Fruit fly (Drosophila melanogaster) S2 (cell line): ENCODE results near the gene Alg14.

ENCODE experiments used
- CG8478 ChIP-seq: fragments of >200 bp; optimal IDR thresholded peaks from 2 replicates; lab custom pipeline; 2018
- CTCF ChIP-seq, 2 experiments: fragments of >200 bp; optimal IDR thresholded peaks; 2 replicates each; lab custom pipeline; 2018

Alg14 gene

DNA sequence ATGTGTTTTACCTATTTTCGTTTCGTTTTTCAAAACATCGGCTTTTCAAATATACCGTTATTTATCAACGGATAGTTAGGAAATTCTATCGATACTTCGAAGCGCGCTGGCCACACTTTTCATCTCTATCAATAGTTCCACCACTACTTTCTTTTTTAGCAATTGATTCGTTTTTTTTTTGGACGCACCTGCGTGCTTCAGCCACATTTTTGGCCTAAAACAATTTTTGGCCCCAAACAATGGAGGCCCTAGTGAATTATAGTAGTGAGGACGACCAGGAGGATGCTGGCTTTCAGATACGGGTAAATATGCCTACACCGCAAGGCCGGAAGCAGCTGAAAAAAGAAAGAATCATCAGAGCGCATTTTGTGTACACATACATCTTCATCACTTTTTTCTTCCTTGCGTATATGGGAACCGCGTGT is 10.3 kb downstream of the Alg14 start, which contains the start of gene CG6340:
Gene CG6340 (plus strand): TSS at position 139 of the 425 bp plus-strand sequence.
- TF ChIP-seq CTCF (optimal IDR thresholded peaks at IDR 0.05; lab: Kevin White, UChicago) (no peak), CG8478 (lab: Kevin White, UChicago) (no peak)

DNA sequence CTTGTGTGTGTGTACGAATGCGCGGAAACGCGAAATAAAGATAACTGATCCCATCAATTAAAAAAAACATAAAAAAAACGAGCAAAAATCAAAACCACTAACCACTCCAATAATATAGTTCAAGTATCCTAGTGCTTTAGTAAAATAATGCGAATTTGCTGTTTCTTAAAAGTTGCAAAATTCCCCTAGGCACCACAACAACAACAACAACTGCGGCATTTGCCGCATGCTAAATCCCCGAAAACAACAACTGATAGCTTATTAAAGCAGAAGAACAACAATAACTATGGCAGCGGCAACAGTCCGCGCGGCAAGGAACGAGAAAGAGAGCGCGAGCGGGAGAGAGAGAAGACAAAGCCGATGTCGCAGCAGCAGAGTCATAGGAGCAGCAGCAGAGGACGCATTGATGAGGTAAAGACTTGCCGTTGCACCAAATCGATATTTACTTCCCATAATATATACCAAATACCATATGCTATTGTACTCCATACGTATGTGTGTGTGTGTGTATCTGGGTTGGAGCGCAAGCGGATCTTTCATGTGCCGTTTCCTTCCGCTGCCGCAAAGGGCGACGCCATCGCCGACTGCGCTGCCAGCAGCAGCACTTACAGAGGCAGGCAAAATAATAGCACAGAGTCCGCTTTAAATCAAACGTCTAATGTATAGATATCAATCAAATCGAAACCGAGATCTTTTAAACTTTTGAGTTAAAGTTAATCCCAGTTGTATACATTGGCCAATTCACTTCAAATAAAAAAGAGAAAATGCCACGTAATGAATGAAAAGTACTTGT is 11.2 kb downstream of the Alg14 start:
- TF ChIP-seq CTCF (optimal IDR thresholded peaks at IDR 0.05; lab: Kevin White, UChicago) (no peak), CG8478 (lab: Kevin White, UChicago) (no peak)

DNA sequence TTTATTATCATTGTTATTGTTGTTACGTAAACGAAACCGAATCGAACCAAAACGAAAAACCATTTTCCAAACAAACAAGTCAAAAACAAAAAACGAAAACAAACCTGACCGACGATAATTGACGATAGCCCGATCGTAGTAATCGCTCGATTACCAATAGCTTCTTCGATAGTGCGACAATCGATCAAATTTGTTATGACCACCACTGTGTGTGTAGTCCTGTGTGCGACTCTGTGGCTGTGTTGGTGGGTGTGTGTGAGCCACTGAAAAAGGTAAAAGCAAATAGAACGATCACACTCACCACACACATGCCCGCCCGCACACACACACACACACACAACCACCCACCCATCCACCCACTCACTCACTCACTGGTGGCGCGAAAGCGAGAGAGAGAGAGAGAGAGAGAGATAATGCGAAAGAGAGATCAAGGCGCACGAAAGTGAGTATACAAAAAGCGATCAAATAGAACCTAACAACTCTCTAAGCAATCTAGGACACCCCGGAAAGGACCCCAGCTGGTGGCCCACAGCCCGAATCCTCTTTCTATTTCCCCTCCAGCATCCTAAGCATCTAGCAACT is 12.6 kb downstream of the Alg14 start:
- no peak for TF ChIP-seq CG8478 (lab: Kevin White, UChicago)
- no peak for TF ChIP-seq CTCF (optimal IDR thresholded peaks at IDR 0.05; lab: Kevin White, UChicago)

DNA sequence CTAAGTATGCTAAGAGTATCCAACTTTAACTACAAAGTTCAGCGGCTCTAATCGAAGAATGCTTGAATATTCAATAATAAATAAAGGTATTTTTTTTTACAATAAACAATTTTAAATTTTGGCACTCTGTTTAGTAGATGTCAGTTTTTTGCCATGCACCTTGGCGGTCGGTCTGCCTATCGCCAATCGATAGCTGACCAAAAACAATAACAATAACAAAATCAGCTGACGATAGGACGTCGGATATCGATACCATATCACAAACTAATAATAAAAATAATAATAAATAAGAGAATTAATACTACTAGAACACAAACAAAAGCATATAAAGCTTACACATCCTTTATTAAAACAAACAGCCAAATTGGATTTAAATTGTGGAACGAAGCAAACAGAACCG is 14.7 kb downstream of the Alg14 start, which contains the start of gene Gmap:
Gene Gmap (plus strand): TSS at position 241 of the 400 bp plus-strand sequence.
- no peak for TF ChIP-seq CTCF (optimal IDR thresholded peaks at IDR 0.05; lab: Kevin White, UChicago)
- TF ChIP-seq CG8478 (lab: Kevin White, UChicago): no peak

DNA sequence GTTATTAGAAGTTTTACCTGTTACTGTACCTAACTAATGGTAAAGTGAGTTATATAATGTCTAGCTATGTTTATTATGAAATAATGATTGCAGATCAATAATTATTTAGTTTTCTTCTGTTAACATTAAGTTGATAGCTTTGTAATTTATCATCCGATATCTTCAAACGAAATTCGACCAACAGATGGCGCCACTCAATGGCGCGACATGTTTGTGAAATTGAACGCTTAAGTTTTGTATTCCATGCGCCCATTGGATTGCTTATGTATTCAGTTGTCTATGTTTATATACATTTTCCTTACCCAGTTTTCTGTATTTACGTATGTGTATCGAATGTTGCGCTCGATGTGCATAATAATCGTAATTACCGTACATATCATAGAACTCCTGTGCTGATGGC is 18.6 kb downstream of the Alg14 start:
- peak; percentile 73 to 81 for TF ChIP-seq CTCF (optimal IDR thresholded peaks at IDR 0.05; lab: Kevin White, UChicago)
- no peak for TF ChIP-seq CG8478 (lab: Kevin White, UChicago)

DNA sequence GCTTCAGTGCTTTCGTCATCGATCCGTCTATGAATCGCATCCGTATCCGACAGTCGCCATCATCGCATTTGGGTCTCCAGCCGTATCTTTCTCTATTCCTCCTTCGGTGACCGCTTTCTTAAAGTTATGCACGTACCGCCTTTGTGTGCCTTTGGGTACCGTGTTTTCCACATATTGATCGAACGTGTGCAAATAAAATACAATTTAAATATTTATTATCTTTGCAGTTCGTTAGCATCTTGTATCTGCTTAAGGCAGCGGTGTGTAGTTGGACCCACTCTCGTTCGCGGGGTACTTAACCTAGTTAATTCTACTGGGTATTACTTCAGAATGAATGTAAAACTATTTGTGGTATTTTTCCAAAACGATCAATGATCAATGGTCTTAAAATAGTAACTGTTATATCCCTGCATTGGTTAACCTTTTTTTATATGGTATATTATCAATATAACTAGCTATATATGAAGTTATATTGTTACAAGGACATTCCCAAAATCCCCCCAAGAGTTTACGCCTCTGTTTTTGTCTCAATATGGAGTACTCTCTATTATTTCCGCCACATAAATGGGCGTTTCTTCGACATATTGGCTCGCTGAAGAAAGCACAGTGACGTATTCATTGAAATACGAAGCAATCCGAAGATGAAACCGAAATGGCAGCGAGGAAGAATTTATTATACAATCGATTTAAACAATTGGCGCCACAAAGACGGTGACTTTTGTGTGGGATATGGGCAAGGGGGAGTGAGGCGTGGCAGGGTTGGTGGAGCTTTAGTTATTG is 23.8 kb downstream of the Alg14 start:
- TF ChIP-seq CG8478 (lab: Kevin White, UChicago) (no peak), CTCF (optimal IDR thresholded peaks at IDR 0.05; lab: Kevin White, UChicago) (no peak)

DNA sequence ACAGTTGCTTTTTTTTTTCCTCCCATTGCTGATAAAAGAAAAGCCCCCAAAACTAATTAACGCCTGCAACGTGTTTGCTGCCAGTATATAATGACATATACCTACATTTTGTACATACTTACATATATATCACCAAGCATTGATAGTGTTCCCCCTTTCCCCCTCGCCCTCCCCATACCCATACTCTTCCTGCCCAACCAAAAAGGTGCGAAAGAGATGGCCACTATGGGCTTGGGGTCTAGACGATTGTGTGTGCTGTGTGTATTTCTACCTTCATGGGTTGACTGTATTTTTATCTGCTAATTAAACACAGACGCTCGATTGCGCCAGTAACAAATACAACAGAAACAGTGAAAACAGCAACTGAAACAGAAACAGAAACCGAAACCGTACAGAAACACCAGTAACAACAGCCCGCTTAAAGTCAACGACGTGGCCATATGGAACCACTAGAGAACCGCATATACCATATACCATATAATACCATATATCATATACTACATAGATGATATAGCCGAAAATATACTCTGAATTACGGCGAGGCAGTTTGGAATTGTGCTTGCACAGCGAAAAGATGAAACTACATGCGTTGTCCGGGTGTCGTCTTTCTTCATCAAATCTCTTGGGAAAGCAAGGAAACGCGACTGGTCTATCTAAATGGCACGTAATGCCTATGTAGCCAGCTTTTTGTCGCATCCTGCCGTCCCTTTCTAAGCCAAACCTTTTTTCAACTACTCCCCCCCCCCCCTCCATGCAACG is 24.9 kb downstream of the Alg14 start:
- no peak for TF ChIP-seq CTCF (optimal IDR thresholded peaks at IDR 0.05; lab: Kevin White, UChicago)

DNA sequence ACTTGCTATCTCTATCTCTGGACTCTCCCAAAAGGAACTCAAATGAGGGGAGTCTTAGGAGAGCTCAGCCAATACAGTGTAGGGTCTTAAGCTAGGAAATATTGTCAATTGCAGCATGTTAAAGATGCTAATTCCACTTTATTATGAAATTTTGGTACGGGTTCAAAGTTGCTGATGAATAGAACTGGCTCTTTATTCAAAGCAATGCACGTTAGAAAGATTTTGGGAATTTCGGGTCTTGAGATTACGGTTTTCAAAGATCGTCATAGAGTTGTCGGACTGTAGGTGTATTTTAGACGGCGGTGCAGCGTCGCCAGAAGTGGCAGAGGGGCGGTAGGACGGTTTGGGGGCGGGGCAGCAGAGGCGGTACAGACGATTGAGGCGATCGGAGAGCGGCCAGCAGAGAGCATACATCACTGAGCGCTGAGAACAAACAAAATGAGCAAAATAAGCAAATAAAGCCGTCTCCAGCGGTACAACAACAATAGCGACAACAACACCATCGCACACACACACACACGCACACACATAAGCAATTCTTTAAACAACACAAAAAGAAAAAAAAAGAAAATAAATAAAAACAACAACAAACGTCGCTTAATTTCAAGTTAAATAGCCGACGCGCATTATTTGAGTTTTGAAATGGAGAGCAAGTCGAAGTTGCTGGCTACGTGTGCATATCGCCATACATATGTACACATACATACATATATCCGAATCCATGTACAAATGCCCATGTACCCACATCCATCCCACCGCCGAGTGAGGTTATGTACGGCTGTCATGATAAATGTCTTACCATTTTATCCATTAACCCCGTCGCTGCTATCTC is 25.7 kb downstream of the Alg14 start:
- no peak for TF ChIP-seq CTCF (optimal IDR thresholded peaks at IDR 0.05; lab: Kevin White, UChicago)
- TF ChIP-seq CG8478 (lab: Kevin White, UChicago): no peak

DNA sequence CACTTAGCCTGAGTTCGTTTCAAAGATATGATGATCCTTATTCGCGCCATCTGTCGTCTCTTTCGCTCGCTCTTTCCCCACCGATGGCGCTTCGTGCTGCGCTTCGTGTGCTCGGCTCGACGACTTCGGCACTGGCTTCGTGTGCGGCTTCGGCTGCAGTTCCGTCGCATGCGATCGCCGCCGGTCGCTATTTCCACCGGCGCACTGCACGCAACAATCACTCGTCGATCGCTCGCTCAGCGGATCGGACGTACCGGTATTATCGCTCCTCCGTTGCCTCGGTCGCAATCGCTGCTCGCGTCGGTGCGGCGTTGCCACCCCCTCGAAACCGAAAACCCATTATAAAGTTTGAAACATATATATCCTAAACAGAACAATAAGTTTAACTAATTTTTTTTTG is 26.8 kb downstream of the Alg14 start:
- TF ChIP-seq CTCF (optimal IDR thresholded peaks at IDR 0.05; lab: Kevin White, UChicago) (peak; percentile 45 to 64), CG8478 (lab: Kevin White, UChicago) (no peak)

DNA sequence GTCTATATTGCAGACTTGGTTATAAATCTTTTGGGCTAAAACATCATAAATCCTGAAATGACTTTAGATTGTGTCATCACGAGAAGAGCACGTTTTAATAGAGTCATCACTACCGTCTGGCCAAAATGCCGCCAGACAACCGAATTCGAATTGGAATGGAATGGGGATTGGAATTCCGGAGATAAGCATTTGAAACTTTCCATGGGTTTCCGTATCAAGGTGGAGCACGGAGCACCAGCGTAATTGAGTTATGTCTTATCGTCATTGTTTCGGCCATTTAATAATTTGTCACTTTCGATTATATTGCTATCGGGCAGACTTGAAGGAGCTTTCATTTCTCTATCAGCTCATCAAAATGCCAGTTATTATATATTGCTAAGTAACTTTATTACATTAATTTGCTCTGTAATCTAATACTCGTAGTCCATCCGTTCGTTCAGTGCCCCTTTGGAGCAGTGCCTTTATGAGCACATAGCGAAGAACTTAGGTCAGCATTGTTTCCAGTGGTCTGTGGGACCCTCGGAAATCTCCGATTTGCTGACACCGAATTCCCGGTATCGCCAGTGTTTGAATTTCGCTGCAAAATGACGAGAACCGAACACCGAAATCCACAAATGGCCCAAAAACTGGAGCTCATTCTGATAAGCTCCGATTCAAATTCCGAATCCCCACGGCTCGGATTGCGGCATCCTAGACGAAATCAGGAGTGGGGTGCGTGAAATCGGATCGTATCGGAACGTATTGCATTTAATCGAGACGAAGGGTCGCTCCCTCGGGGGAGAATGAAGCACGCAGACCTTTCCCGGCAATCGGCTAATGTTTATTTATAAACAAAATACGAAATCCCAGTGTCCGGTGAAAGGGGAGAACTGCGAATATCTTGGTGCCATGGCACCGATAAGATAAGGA is 28.3 kb downstream of the Alg14 start:
- TF ChIP-seq CTCF (optimal IDR thresholded peaks at IDR 0.05; lab: Kevin White, UChicago): no peak
- no peak for TF ChIP-seq CG8478 (lab: Kevin White, UChicago)

DNA sequence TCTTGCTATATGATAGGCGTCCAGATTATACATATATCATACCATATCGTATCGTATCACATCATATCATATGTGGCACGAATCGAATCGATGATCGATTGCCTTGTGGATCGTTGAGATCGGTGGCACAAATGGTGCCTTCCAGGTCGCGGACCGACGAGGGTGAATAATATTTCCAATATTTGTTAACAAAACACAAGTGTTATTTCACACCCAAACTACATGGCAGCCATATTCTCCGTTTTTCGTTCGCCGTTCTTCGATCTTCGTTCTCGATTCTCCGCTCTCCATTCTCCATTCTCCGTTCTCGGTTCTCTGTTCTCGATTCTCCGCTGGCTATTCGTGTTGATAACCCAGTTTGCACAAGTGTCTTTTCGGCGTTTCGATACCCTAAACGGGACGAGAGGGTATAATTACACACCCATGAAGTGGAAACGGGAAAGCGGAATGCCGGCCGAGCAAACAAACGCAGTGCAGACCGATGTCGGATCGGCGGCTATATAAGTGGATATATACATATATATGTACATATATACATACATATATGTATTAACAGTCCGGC is 29.8 kb downstream of the Alg14 start:
- TF ChIP-seq CTCF (optimal IDR thresholded peaks at IDR 0.05; lab: Kevin White, UChicago) (no peak), CG8478 (lab: Kevin White, UChicago) (no peak)

DNA sequence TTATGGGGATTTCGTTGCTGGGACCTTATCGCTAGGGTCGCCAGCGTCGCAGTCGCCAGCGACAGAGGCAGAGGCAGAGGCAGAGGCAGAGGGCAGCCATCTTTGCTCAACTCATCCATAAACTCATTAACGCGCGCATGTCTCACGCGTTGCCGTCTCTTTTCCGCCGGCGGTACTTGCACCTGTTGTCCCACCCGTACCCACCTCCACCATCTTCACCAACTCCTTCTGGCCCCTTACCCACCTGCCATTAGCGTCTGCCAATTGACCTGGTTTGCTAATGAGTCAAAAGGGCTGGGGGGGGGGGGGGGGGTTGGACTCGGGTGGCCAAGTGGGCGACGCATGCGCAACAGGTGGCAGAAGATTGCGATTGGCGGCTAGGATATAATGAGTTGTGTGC is 30.9 kb downstream of the Alg14 start:
- TF ChIP-seq CTCF (optimal IDR thresholded peaks at IDR 0.05; lab: Kevin White, UChicago) (no peak), CG8478 (lab: Kevin White, UChicago) (no peak)
